Fruit fly (Drosophila melanogaster) whole organism, embryonic: Measurements from ENCODE around the gene msb1l.
A peak's percentile ranks its signal among the peaks of the same experiment; 100 is the strongest.

Source experiments
- Aef1 ChIP-seq: fragments of 200-800 bp; sonication (Bioruptor generic); IDR thresholded peaks from 3 replicates; pipeline ENCODE4 v1.3.6; 2022; ENCODE audit warnings: missing biosample characterization, missing genetic modification characterization
- Atf6 ChIP-seq: fragments of 200-800 bp; sonication (Bioruptor generic); IDR thresholded peaks from 2 replicates; pipeline ENCODE4 v1.3.6; 2022; ENCODE audit warnings: missing biosample characterization, missing genetic modification characterization
- BEAF-32 ChIP-seq: fragments of 200-800 bp; sonication (Bioruptor generic); optimal IDR thresholded peaks from 3 replicates; lab custom pipeline; 2017; ENCODE audit warnings: missing biosample characterization, missing genetic modification characterization, mild to moderate bottlenecking, moderate library complexity, missing genetic modification reagents
- CG12659 ChIP-seq: fragments of 200-800 bp; sonication (Bioruptor generic); optimal IDR thresholded peaks from 3 replicates; lab custom pipeline; 2017; ENCODE audit warnings: mild to moderate bottlenecking, missing biosample characterization, missing genetic modification reagents, missing genetic modification characterization
- CG13287 ChIP-seq: fragments of 200-800 bp; sonication (Bioruptor generic); IDR thresholded peaks from 2 replicates; pipeline ENCODE4 v1.3.6; 2022; ENCODE audit warnings: missing biosample characterization, missing genetic modification characterization; ENCODE audit not compliant: partially characterized antibody
- CG14710 ChIP-seq: fragments of 200-800 bp; sonication (Bioruptor generic); optimal IDR thresholded peaks from 3 replicates; lab custom pipeline; 2019; ENCODE audit warnings: missing biosample characterization, mild to moderate bottlenecking, missing genetic modification characterization, moderate library complexity
- CG15073 ChIP-seq: fragments of 200-800 bp; sonication (Bioruptor generic); optimal IDR thresholded peaks from 2 replicates; lab custom pipeline; 2016; ENCODE audit warnings: missing biosample characterization, missing genetic modification characterization
- CG17361 ChIP-seq: fragments of 200-800 bp; sonication (Bioruptor generic); IDR thresholded peaks from 3 replicates; pipeline ENCODE4 v1.3.6; 2022; ENCODE audit warnings: missing biosample characterization, missing genetic modification characterization
- CG17802 ChIP-seq: fragments of 200-800 bp; sonication (Bioruptor generic); optimal IDR thresholded peaks from 2 replicates; lab custom pipeline; 2018; ENCODE audit warnings: missing biosample characterization, mild to moderate bottlenecking, missing genetic modification characterization, moderate library complexity
- CG2120 ChIP-seq: fragments of 200-800 bp; sonication (Bioruptor generic); optimal IDR thresholded peaks from 3 replicates; lab custom pipeline; 2016; ENCODE audit warnings: missing biosample characterization, missing genetic modification characterization
- CG2199 ChIP-seq: fragments of 200-800 bp; sonication (Bioruptor generic); IDR thresholded peaks from 3 replicates; pipeline ENCODE4 v1.3.6; 2022; ENCODE audit warnings: missing biosample characterization, missing genetic modification characterization
- CG30403 ChIP-seq: fragments of 200-800 bp; sonication (Bioruptor generic); optimal IDR thresholded peaks from 3 replicates; lab custom pipeline; 2016; ENCODE audit warnings: missing biosample characterization, missing genetic modification characterization
- CG31365 ChIP-seq: fragments of 200-800 bp; sonication (Bioruptor generic); optimal IDR thresholded peaks from 2 replicates; lab custom pipeline; 2018; ENCODE audit warnings: missing biosample characterization, mild to moderate bottlenecking, missing genetic modification characterization
- CG32532 ChIP-seq: fragments of 200-800 bp; sonication (Bioruptor generic); IDR thresholded peaks from 2 replicates; pipeline ENCODE4 v1.3.6; 2022; ENCODE audit warnings: missing biosample characterization, missing genetic modification characterization
- CG32767 ChIP-seq: fragments of 200-800 bp; sonication (Bioruptor generic); IDR thresholded peaks from 2 replicates; pipeline ENCODE4 v1.3.6; 2022; ENCODE audit warnings: missing biosample characterization, missing genetic modification characterization
- CG34224 ChIP-seq: fragments of 200-800 bp; sonication (Bioruptor generic); IDR thresholded peaks from 3 replicates; pipeline ENCODE4 v1.3.6; 2022; ENCODE audit warnings: missing biosample characterization, missing genetic modification characterization; ENCODE audit not compliant: partially characterized antibody
- CG4617 ChIP-seq: fragments of 200-800 bp; sonication (Bioruptor generic); optimal IDR thresholded peaks from 3 replicates; lab custom pipeline; 2016; ENCODE audit warnings: missing biosample characterization, missing genetic modification characterization, borderline replicate concordance
- CG5180 ChIP-seq: fragments of 200-800 bp; sonication (Bioruptor generic); optimal IDR thresholded peaks from 3 replicates; lab custom pipeline; 2017; ENCODE audit warnings: missing biosample characterization, missing genetic modification characterization, mild to moderate bottlenecking, moderate library complexity, missing genetic modification reagents
- CG6791 ChIP-seq: fragments of 200-800 bp; sonication (Bioruptor generic); IDR thresholded peaks from 3 replicates; pipeline ENCODE4 v1.3.6; 2022; ENCODE audit warnings: missing biosample characterization, missing genetic modification characterization; ENCODE audit not compliant: partially characterized antibody
- CG8478 ChIP-seq: fragments of >200 bp; optimal IDR thresholded peaks from 2 replicates; lab custom pipeline; 2018
- CG8924 ChIP-seq: fragments of 200-800 bp; optimal IDR thresholded peaks from 3 replicates; lab custom pipeline; 2019; ENCODE audit warnings: missing biosample characterization, mild to moderate bottlenecking, missing genetic modification characterization, moderate library complexity
- CTCF ChIP-seq: fragments of 200-800 bp; sonication (Bioruptor generic); optimal IDR thresholded peaks from 2 replicates; lab custom pipeline; 2017; ENCODE audit warnings: missing biosample characterization, mild to moderate bottlenecking, missing genetic modification characterization, moderate library complexity
- Dp ChIP-seq: fragments of 200-800 bp; sonication (Bioruptor generic); optimal IDR thresholded peaks from 2 replicates; lab custom pipeline; 2018; ENCODE audit warnings: missing biosample characterization, mild to moderate bottlenecking, missing genetic modification characterization, moderate library complexity
- Drgx ChIP-seq: fragments of 200-800 bp; sonication (Bioruptor generic); IDR thresholded peaks from 2 replicates; pipeline ENCODE4 v1.3.6; 2022; ENCODE audit warnings: missing biosample characterization, missing genetic modification characterization
- Hmr ChIP-seq: fragments of 200-800 bp; sonication (Bioruptor generic); optimal IDR thresholded peaks from 3 replicates; lab custom pipeline; 2017; ENCODE audit warnings: mild to moderate bottlenecking, missing biosample characterization, missing genetic modification reagents, missing genetic modification characterization
- Sin3A ChIP-seq: fragments of >200 bp; optimal IDR thresholded peaks from 2 replicates; lab custom pipeline; 2018
- Tbp ChIP-seq: fragments of >200 bp; optimal IDR thresholded peaks from 2 replicates; lab custom pipeline; 2018; ENCODE audit warnings: missing biosample characterization, missing genetic modification characterization
- amos ChIP-seq: fragments of 200-800 bp; sonication (Bioruptor generic); IDR thresholded peaks from 2 replicates; pipeline ENCODE4 v1.3.6; 2022; ENCODE audit warnings: missing biosample characterization, missing genetic modification characterization; ENCODE audit not compliant: partially characterized antibody
- chinmo ChIP-seq: fragments of 200-800 bp; sonication (Bioruptor generic); IDR thresholded peaks from 4 replicates; pipeline ENCODE4 v1.3.6; 2022; ENCODE audit warnings: missing biosample characterization, missing genetic modification characterization; ENCODE audit not compliant: partially characterized antibody
- disco-r ChIP-seq: fragments of 200-800 bp; sonication (Bioruptor generic); optimal IDR thresholded peaks from 2 replicates; lab custom pipeline; 2016; ENCODE audit warnings: missing biosample characterization, missing genetic modification characterization
- kah ChIP-seq: fragments of 200-800 bp; sonication (Bioruptor generic); optimal IDR thresholded peaks from 2 replicates; lab custom pipeline; 2018; ENCODE audit warnings: missing biosample characterization, mild to moderate bottlenecking, missing genetic modification characterization
- onecut ChIP-seq: fragments of 200-800 bp; sonication (Bioruptor generic); IDR thresholded peaks from 2 replicates; pipeline ENCODE4 v1.3.6; 2022; ENCODE audit warnings: missing biosample characterization, missing genetic modification characterization
- org-1 ChIP-seq: fragments of 200-800 bp; sonication (Bioruptor generic); optimal IDR thresholded peaks from 2 replicates; lab custom pipeline; 2017; ENCODE audit warnings: missing biosample characterization, missing genetic modification characterization
- pita ChIP-seq: fragments of 200-800 bp; sonication (Bioruptor generic); optimal IDR thresholded peaks from 2 replicates; lab custom pipeline; 2017; ENCODE audit warnings: missing biosample characterization, mild to moderate bottlenecking, missing genetic modification characterization
- pros ChIP-seq: fragments of 200-800 bp; sonication (Bioruptor generic); optimal IDR thresholded peaks from 3 replicates; lab custom pipeline; 2019; ENCODE audit warnings: missing biosample characterization, mild to moderate bottlenecking, missing genetic modification characterization, moderate library complexity
- sens ChIP-seq: fragments of 200-800 bp; sonication (Bioruptor generic); peaks from one replicate; lab custom pipeline; 2016; ENCODE audit warnings: missing biosample characterization, missing genetic modification characterization
- seq ChIP-seq: fragments of 200-800 bp; sonication (Bioruptor generic); IDR thresholded peaks from 2 replicates; pipeline ENCODE4 v1.3.6; 2022; ENCODE audit warnings: missing biosample characterization, missing genetic modification characterization
- sna ChIP-seq: fragments of 200-800 bp; sonication (Bioruptor generic); IDR thresholded peaks from 2 replicates; pipeline ENCODE4 v1.3.6; 2022; ENCODE audit warnings: missing biosample characterization, missing genetic modification characterization; ENCODE audit not compliant: partially characterized antibody
- sqz ChIP-seq: fragments of 200-800 bp; sonication (Bioruptor generic); optimal IDR thresholded peaks from 3 replicates; lab custom pipeline; 2018; ENCODE audit warnings: missing biosample characterization, mild to moderate bottlenecking, missing genetic modification characterization
- z ChIP-seq: fragments of 200-800 bp; sonication (Bioruptor generic); IDR thresholded peaks from 3 replicates; pipeline ENCODE4 v1.3.6; 2022; ENCODE audit warnings: missing biosample characterization, missing genetic modification characterization
- zf30C ChIP-seq: fragments of 200-800 bp; sonication (Bioruptor generic); optimal IDR thresholded peaks from 3 replicates; lab custom pipeline; 2018; ENCODE audit warnings: missing biosample characterization, mild to moderate bottlenecking, missing genetic modification characterization

The msb1l gene

DNA sequence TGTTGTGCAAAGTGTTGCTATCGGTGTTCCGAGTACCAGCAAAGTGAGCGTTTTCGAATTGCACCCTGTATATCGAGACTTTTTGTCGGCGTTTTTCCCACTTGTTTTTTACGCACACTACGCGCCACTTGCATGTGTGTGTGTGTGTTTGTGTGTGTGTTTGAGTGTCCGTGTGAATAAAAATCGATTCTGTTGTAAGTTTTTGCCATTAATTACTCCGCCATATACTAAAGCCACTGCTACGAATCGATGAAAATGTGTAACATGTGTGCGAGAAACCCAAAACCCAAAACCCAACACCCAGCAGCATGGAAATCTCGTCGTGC lies 9.8 kb downstream of the msb1l start (continued):
- peak; percentile 20 for TF ChIP-seq kah (GFP tag; lab: Kevin White, UChicago)
- TF ChIP-seq CG2120, result peak; percentile 45
- no peak for TF ChIP-seq CG30403 (GFP tag; lab: Kevin White, UChicago)
- TF ChIP-seq seq (GFP tag; lab: Robert Waterston, UW), result no peak
- TF ChIP-seq CG17361, result no peak
- peak; percentile 37 for TF ChIP-seq CG8924 (tag; lab: Kevin White, UChicago)
- no peak; the same call in 3 of the 4 replicates for TF ChIP-seq chinmo
- TF ChIP-seq sna, result 0 out of 2 replicates have a peak, but pooled peaks have one; percentile 8
- TF ChIP-seq CG8478 (lab: Kevin White, UChicago), result peak; percentile 87
- 0 out of 2 replicates have a peak, but pooled peaks have one; percentile 3 for TF ChIP-seq CG32532 (GFP tag; lab: Robert Waterston, UW)
- TF ChIP-seq CG12659, result peak; percentile 4
- TF ChIP-seq Sin3A (lab: Kevin White, UChicago), result peak; percentile 35
- 0 out of 2 replicates have a peak, but pooled peaks have one; percentile 17 for TF ChIP-seq CG32767
- no peak for TF ChIP-seq Tbp (GFP tag; lab: Kevin White, UChicago)
- TF ChIP-seq BEAF-32, result peak; percentile 5
- TF ChIP-seq Aef1 (GFP tag; lab: Robert Waterston, UW), result 0 out of 3 replicates have a peak, but pooled peaks have one; percentile 8
- TF ChIP-seq onecut (GFP tag; lab: Robert Waterston, UW), result peak; percentile 83
- TF ChIP-seq Drgx (GFP tag; lab: Robert Waterston, UW), result 0 out of 2 replicates have a peak, but pooled peaks have one; percentile 3
- TF ChIP-seq Dp, result no peak
- peak; percentile 5; the same call in 1 of the 3 replicates for TF ChIP-seq CG34224 (GFP tag; lab: Robert Waterston, UW)
- TF ChIP-seq disco-r (GFP tag; lab: Kevin White, UChicago), result no peak
- TF ChIP-seq CG4617 (GFP tag; lab: Kevin White, UChicago), result peak; percentile 66
- 0 out of 3 replicates have a peak, but pooled peaks have one; percentile 10 for TF ChIP-seq CG2199 (GFP tag; lab: Robert Waterston, UW)
- no peak for TF ChIP-seq CG31365 (tag; lab: Kevin White, UChicago)
- 0 out of 2 replicates have a peak, but pooled peaks have one; percentile 3 for TF ChIP-seq CG13287

DNA sequence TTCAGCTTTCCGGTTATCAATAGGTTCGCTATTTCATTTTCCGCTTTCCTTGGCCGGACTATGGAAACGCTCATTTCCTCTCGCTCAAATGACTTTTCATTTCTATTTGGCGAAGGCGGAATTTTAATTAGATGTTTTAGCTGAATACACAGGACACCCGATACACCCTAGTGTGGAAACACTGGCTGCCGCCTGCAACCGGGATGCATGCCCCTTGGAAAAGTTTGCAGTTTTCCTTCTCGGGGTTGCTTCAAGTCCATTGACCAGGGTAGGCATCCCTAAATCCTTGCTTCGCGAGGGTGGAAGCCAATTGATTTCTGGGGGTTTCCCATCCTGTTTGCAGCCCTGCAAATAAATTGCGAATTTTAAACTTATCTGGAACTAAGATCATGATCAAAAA lies 11.4 kb downstream of the msb1l start:
- TF ChIP-seq CG2199 (GFP tag; lab: Robert Waterston, UW) (0 out of 3 replicates have a peak, but pooled peaks have one; percentile 42), CG14710 (tag; lab: Kevin White, UChicago) (peak; percentile 76), Atf6 (GFP tag; lab: Robert Waterston, UW) (no peak), pros (GFP tag; lab: Kevin White, UChicago) (peak; percentile 57)

DNA sequence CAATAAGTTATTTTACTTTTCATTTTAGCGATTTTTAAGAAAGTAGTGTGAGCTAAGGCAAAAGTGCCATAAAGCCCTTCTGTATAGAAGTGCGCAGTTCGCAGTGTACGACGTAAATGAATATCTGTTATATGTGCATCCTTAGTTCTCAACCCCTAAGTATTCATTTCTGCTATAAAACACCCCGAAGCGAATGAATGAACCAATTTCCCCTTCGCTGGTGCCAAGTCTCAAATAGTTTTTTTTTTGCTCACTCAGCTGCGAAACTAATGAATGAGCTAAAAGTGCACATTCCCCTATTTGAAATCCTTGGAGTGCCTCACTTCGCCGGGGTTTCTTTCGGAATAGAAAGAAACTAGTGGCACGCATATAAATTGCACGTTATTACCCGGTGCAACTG lies 13.1 kb downstream of the msb1l start:
- TF ChIP-seq CG5180 (GFP tag; lab: Kevin White, UChicago) (no peak), org-1 (GFP tag; lab: Kevin White, UChicago) (no peak), pros (GFP tag; lab: Kevin White, UChicago) (peak; percentile 2), pita (GFP tag; lab: Kevin White, UChicago) (peak; percentile 27), amos (GFP tag; lab: Robert Waterston, UW) (no peak; the same call in 1 of the 2 replicates), sqz (GFP tag; lab: Kevin White, UChicago) (peak; percentile 44), CG15073 (GFP tag; lab: Kevin White, UChicago) (no peak), CG6791 (no peak), CG17802 (tag; lab: Kevin White, UChicago) (no peak), z (GFP tag; lab: Robert Waterston, UW) (peak; percentile 87), CTCF (peak; percentile 62), sens (GFP tag; lab: Kevin White, UChicago) (peak; percentile 16), zf30C (GFP tag; lab: Kevin White, UChicago) (peak; percentile 20), Hmr (no peak)
- TF ChIP-seq, all 482 proteins: peak for 7
